Worm (Caenorhabditis elegans) whole organism, L4 larva: ENCODE data around the gene lin-3.

ENCODE experiments used
- F10B5.3 ChIP-seq: sonication (generic microtip); optimal IDR thresholded peaks from 2 replicates; lab custom pipeline; 2016; ENCODE audit warnings: mild to moderate bottlenecking, missing genetic modification characterization, missing compliant biosample characterization
- F26F4.8 ChIP-seq: fragments of 200-800 bp; sonication (Bioruptor generic); conservative IDR thresholded peaks from 2 replicates; pipeline ENCODE4 v1.3.6; 2022; ENCODE audit warnings: missing genetic modification characterization, missing compliant biosample characterization
- F49E8.2 ChIP-seq: sonication (generic microtip); optimal IDR thresholded peaks from 2 replicates; lab custom pipeline; 2016; ENCODE audit warnings: missing compliant biosample characterization, mild to moderate bottlenecking, missing genetic modification characterization, borderline replicate concordance
- R02D3.7 ChIP-seq: fragments of 150-350 bp; sonication (generic microtip); optimal IDR thresholded peaks from 3 replicates; lab custom pipeline; 2014; ENCODE audit warnings: missing biosample characterization, missing genetic modification characterization
- Y48G9A.11 ChIP-seq: fragments of 200-800 bp; sonication (Bioruptor generic); IDR thresholded peaks from 2 replicates; pipeline ENCODE4 v1.3.6; 2022; ENCODE audit warnings: missing genetic modification reagents, missing genetic modification characterization, missing compliant biosample characterization
- Y5F2A.4 ChIP-seq: fragments of 200-800 bp; sonication (Bioruptor generic); optimal IDR thresholded peaks from 2 replicates; lab custom pipeline; 2018; ENCODE audit warnings: mild to moderate bottlenecking, missing genetic modification characterization, missing compliant biosample characterization
- Y75B8A.6 ChIP-seq: fragments of 200-800 bp; sonication (Bioruptor generic); IDR thresholded peaks from 2 replicates; pipeline ENCODE4 v1.3.6; 2022; ENCODE audit warnings: missing genetic modification reagents, missing genetic modification characterization, missing compliant biosample characterization
- aha-1 ChIP-seq: fragments of 150-350 bp; peaks from one replicate; lab custom pipeline; 2014; ENCODE audit warnings: missing biosample characterization, missing genetic modification characterization
- ama-1 ChIP-seq: fragments of 150-350 bp; optimal IDR thresholded peaks from 2 replicates; lab custom pipeline; 2014; ENCODE audit warnings: inconsistent platforms, mixed read lengths
- ceh-20 ChIP-seq: fragments of 200-800 bp; sonication (Bioruptor generic); IDR thresholded peaks from 2 replicates; pipeline ENCODE4 v1.3.6; 2022; ENCODE audit warnings: missing genetic modification reagents, missing genetic modification characterization, missing compliant biosample characterization
- ceh-44 ChIP-seq: fragments of 200-800 bp; sonication (Bioruptor generic); IDR thresholded peaks from 2 replicates; pipeline ENCODE4 v1.3.6; 2022; ENCODE audit warnings: missing genetic modification reagents, missing genetic modification characterization, missing compliant biosample characterization
- ceh-62 ChIP-seq: sonication (generic microtip); optimal IDR thresholded peaks from 2 replicates; lab custom pipeline; 2017; ENCODE audit warnings: missing biosample characterization, missing genetic modification characterization
- ces-1 ChIP-seq: fragments of 150-350 bp; sonication (generic microtip); optimal IDR thresholded peaks from 4 replicates; lab custom pipeline; 2014; ENCODE audit warnings: missing biosample characterization, missing genetic modification reagents, missing genetic modification characterization
- daf-16 ChIP-seq, 3 experiments: sonication (generic microtip); optimal IDR thresholded peaks; 2 replicates each; lab custom pipeline; 2016 to 2017; ENCODE audit warnings: missing genetic modification characterization in 3 of 3, missing genetic modification reagents in 3 of 3, mild to moderate bottlenecking in 2 of 3, missing compliant biosample characterization in 2 of 3, missing biosample characterization in 1 of 3, moderate library complexity in 1 of 3
- dmd-6 ChIP-seq: fragments of 200-800 bp; sonication (Bioruptor generic); IDR thresholded peaks from 2 replicates; pipeline ENCODE4 v1.3.6; 2022; ENCODE audit warnings: missing genetic modification reagents, missing genetic modification characterization, missing compliant biosample characterization
- egl-27 ChIP-seq: sonication (generic microtip); optimal IDR thresholded peaks from 3 replicates; lab custom pipeline; 2017; ENCODE audit warnings: missing biosample characterization, missing genetic modification reagents, missing genetic modification characterization
- fos-1 ChIP-seq: fragments of 150-350 bp; optimal IDR thresholded peaks from 2 replicates; lab custom pipeline; 2014; ENCODE audit warnings: missing biosample characterization, missing genetic modification characterization
- hlh-11 ChIP-seq: fragments of 200-800 bp; sonication (Bioruptor generic); optimal IDR thresholded peaks from 2 replicates; lab custom pipeline; 2018; ENCODE audit warnings: mild to moderate bottlenecking, missing genetic modification characterization, missing compliant biosample characterization
- hlh-30 ChIP-seq: sonication (generic microtip); optimal IDR thresholded peaks from 2 replicates; lab custom pipeline; 2017; ENCODE audit warnings: antibody characterized with exemption, mild to moderate bottlenecking, missing genetic modification characterization, missing compliant biosample characterization; ENCODE audit not compliant: insufficient read depth
- lin-39 ChIP-seq: fragments of 150-350 bp; optimal IDR thresholded peaks from 2 replicates; lab custom pipeline; 2014; ENCODE audit warnings: missing biosample characterization, missing genetic modification reagents, missing genetic modification characterization
- lir-3 ChIP-seq: sonication (generic microtip); optimal IDR thresholded peaks from 2 replicates; lab custom pipeline; 2016; ENCODE audit warnings: mild to moderate bottlenecking, missing genetic modification characterization, missing compliant biosample characterization
- lsy-2 ChIP-seq, 2 experiments: fragments of 150-350 bp in 1 of 2; sonication (generic microtip) in 1 of 2; optimal IDR thresholded peaks; 2 replicates each; lab custom pipeline; 2014 to 2017; ENCODE audit warnings: missing biosample characterization in 2 of 2, missing genetic modification characterization in 2 of 2
- madf-9 ChIP-seq: fragments of 200-800 bp; sonication (Bioruptor generic); conservative IDR thresholded peaks from 2 replicates; pipeline ENCODE4 v1.3.6; 2022; ENCODE audit warnings: missing genetic modification reagents, missing genetic modification characterization, missing compliant biosample characterization
- mdl-1 ChIP-seq, 2 experiments: fragments of 150-350 bp in 1 of 2; sonication (generic microtip) in 1 of 2; optimal IDR thresholded peaks; 2 replicates each; lab custom pipeline; 2014 to 2017; ENCODE audit warnings: missing biosample characterization in 2 of 2, missing genetic modification characterization in 2 of 2
- mxl-3 ChIP-seq: fragments of 200-800 bp; sonication (Bioruptor generic); optimal IDR thresholded peaks from 2 replicates; lab custom pipeline; 2018; ENCODE audit warnings: mild to moderate bottlenecking, missing genetic modification characterization, missing compliant biosample characterization
- nhr-10 ChIP-seq: fragments of 150-350 bp; optimal IDR thresholded peaks from 2 replicates; lab custom pipeline; 2014; ENCODE audit warnings: missing biosample characterization, missing genetic modification characterization
- nhr-102 ChIP-seq: sonication (generic microtip); optimal IDR thresholded peaks from 2 replicates; lab custom pipeline; 2016; ENCODE audit warnings: mild to moderate bottlenecking, missing genetic modification characterization, moderate library complexity, missing compliant biosample characterization
- nhr-28 ChIP-seq: fragments of 150-350 bp; optimal IDR thresholded peaks from 2 replicates; lab custom pipeline; 2014; ENCODE audit warnings: missing biosample characterization, missing genetic modification characterization
- nhr-6 ChIP-seq: fragments of 150-350 bp; optimal IDR thresholded peaks from 2 replicates; lab custom pipeline; 2014; ENCODE audit warnings: missing biosample characterization, missing genetic modification characterization
- nhr-76 ChIP-seq: fragments of 150-350 bp; optimal IDR thresholded peaks from 2 replicates; lab custom pipeline; 2014; ENCODE audit warnings: missing biosample characterization, missing genetic modification characterization
- pqm-1 ChIP-seq: sonication (generic microtip); optimal IDR thresholded peaks from 2 replicates; lab custom pipeline; 2017; ENCODE audit warnings: missing biosample characterization, missing genetic modification characterization
- sdz-12 ChIP-seq: fragments of 200-800 bp; sonication (Bioruptor generic); optimal IDR thresholded peaks from 2 replicates; lab custom pipeline; 2018; ENCODE audit warnings: mild to moderate bottlenecking, missing genetic modification characterization, missing compliant biosample characterization
- snpc-1.2 ChIP-seq: fragments of 200-800 bp; sonication (Bioruptor generic); IDR thresholded peaks from 2 replicates; pipeline ENCODE4 v1.3.6; 2022; ENCODE audit warnings: missing genetic modification reagents, missing genetic modification characterization, missing compliant biosample characterization
- spr-1 ChIP-seq: sonication (generic microtip); optimal IDR thresholded peaks from 2 replicates; lab custom pipeline; 2016; ENCODE audit warnings: mild to moderate bottlenecking, missing genetic modification characterization, missing compliant biosample characterization
- tra-1 ChIP-seq: fragments of 200-800 bp; sonication (Bioruptor generic); IDR thresholded peaks from 2 replicates; pipeline ENCODE4 v1.3.6; 2022; ENCODE audit warnings: missing genetic modification reagents, missing genetic modification characterization, missing compliant biosample characterization
- unc-39 ChIP-seq: sonication (generic microtip); optimal IDR thresholded peaks from 2 replicates; lab custom pipeline; 2017; ENCODE audit warnings: missing biosample characterization, missing genetic modification characterization
- unc-62 ChIP-seq, 3 experiments: fragments of 150-350 bp in 1 of 3; sonication (generic microtip); optimal IDR thresholded peaks in 2 of 3; peaks in 1 of 3; 1 replicate in 1 of 3; 2 replicates in 2 of 3; lab custom pipeline; 2014 to 2017; ENCODE audit warnings: missing biosample characterization in 3 of 3, missing genetic modification characterization in 3 of 3, missing genetic modification reagents in 3 of 3, missing genotype in 1 of 3
- zip-11 ChIP-seq: fragments of 200-800 bp; sonication (Bioruptor generic); IDR thresholded peaks from 2 replicates; pipeline ENCODE4 v1.3.6; 2022; ENCODE audit warnings: missing genetic modification characterization, missing compliant biosample characterization
- zip-2 ChIP-seq: fragments of 150-350 bp; optimal IDR thresholded peaks from 2 replicates; lab custom pipeline; 2014; ENCODE audit warnings: missing biosample characterization, missing genetic modification characterization

lin-3 gene

DNA sequence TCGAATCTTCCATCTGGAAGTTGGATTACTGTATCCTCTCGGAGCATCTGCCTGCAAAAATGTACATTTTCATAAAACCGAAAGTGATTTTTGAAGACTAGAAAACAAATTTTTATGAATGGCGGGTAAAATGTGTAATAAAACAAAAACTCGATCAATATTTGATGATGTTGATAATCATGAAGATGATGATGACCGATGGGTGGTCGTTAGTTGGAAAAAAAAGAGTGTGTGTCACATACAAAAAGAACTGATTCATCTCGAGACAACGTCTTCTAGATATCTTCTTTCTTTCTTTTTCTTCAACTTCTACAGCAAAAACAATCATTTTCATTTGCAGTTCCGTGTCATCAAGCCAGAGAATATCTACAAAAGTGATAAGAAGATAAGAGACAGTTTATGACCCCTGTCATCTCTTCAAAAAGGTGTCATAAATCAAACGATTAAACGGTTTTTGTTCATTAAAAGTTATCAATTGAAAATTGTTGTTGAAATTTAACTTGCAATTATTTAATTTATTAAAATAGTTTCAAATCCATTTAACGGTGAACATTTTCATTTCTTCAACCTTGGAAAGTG, 38.5 kb downstream of the lin-3 start, which contains the start of gene bcc-1 (continued):
- no peak for TF ChIP-seq lin-39 (tag; lab: Kevin White, UChicago)
- TF ChIP-seq dmd-6 (GFP tag; lab: Robert Waterston, UW) = no peak
- peak; percentile 27 for TF ChIP-seq mxl-3 (GFP tag; lab: Kevin White, UChicago)
- TF ChIP-seq madf-9 = no peak
- no peak for TF ChIP-seq zip-2 (tag; lab: Kevin White, UChicago)
- TF ChIP-seq Y5F2A.4 (GFP tag; lab: Kevin White, UChicago) = no peak
- no peak for TF ChIP-seq Y48G9A.11
- TF ChIP-seq nhr-10 (tag; lab: Kevin White, UChicago) = no peak
- TF ChIP-seq unc-39 (tag; lab: Kevin White, UChicago) = no peak
- TF ChIP-seq ceh-20 (GFP tag; lab: Robert Waterston, UW) = peak; percentile 78; the same call in 1 of the 2 replicates
- 0 out of 2 replicates have a peak, but pooled peaks have one; percentile 38 for TF ChIP-seq tra-1 (GFP tag; lab: Robert Waterston, UW)
- TF ChIP-seq F10B5.3 (tag; lab: Kevin White, UChicago) = no peak
- TF ChIP-seq nhr-6 (tag; lab: Kevin White, UChicago) = no peak
- no peak for TF ChIP-seq ceh-44
- no peak for TF ChIP-seq spr-1 (tag; lab: Kevin White, UChicago)
- TF ChIP-seq nhr-76 (tag; lab: Kevin White, UChicago) = no peak
- no peak for TF ChIP-seq egl-27 (tag; lab: Kevin White, UChicago)
- TF ChIP-seq mdl-1 (tag; optimal IDR thresholded peaks at IDR 0.05; lab: Kevin White, UChicago) = peak in 1 of 2 experiments; percentile 53
- no peak for TF ChIP-seq ama-1 (lab: Kevin White, UChicago)
- no peak for TF ChIP-seq daf-16 (GFP tag; optimal IDR thresholded peaks at IDR 0.05; lab: Kevin White, UChicago)
- no peak for TF ChIP-seq daf-16 (tag; optimal IDR thresholded peaks at IDR 0.05; lab: Kevin White, UChicago)
- no peak for TF ChIP-seq R02D3.7 (tag; lab: Kevin White, UChicago)
- no peak for TF ChIP-seq ces-1 (GFP tag; lab: Kevin White, UChicago)
- TF ChIP-seq nhr-102 = no peak
- peak in 1 of 2 experiments; percentile 41 for TF ChIP-seq lsy-2 (tag; optimal IDR thresholded peaks at IDR 0.05; lab: Kevin White, UChicago)
- no peak for TF ChIP-seq snpc-1.2 (GFP tag; lab: Robert Waterston, UW)
- TF ChIP-seq pqm-1 (tag; lab: Kevin White, UChicago) = no peak
- no peak for TF ChIP-seq fos-1 (tag; lab: Kevin White, UChicago)
- TF ChIP-seq unc-62 (GFP tag; optimal IDR thresholded peaks at IDR 0.05 in 1 of 2; lab: Kevin White, UChicago) = peak in 1 of 2 experiments; percentile 98
- no peak for TF ChIP-seq unc-62 (tag; optimal IDR thresholded peaks at IDR 0.05; lab: Kevin White, UChicago)
- no peak for TF ChIP-seq lir-3
- TF ChIP-seq F26F4.8 = no peak
- peak; percentile 43 for TF ChIP-seq hlh-30 (tag; lab: Kevin White, UChicago)
- TF ChIP-seq sdz-12 = no peak
- TF ChIP-seq hlh-11 (tag; lab: Kevin White, UChicago) = peak; percentile 55
- no peak for TF ChIP-seq ceh-62 (tag; lab: Kevin White, UChicago)
- no peak for TF ChIP-seq Y75B8A.6
- peak; percentile 62 for TF ChIP-seq nhr-28 (tag; lab: Kevin White, UChicago)
- TF ChIP-seq F49E8.2 (tag; lab: Kevin White, UChicago) = no peak
- no peak for TF ChIP-seq zip-11 (GFP tag; lab: Robert Waterston, UW)

DNA sequence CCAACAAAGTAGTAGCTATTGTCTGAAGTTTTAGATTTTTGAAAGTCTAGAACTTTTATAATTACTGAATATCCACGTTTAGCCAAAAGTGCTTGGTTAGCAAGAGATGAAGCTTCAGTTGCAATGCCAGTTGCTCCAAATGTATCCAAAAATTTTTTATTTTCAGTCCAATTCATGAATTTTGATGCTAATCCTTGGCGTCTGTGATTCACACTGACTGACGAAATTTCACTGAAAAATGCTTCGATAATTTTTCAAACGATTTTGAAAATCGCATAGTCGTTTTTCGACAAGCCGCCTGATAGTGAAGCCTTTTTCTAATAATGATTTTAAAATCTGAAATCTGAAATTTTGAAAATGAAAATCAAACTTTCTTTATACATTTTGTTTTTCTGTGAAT, 39.9 kb downstream of the lin-3 start:
- TF ChIP-seq ces-1 (GFP tag; lab: Kevin White, UChicago) = no peak
- TF ChIP-seq aha-1 (tag; lab: Kevin White, UChicago) = peak; percentile 93
- no peak for TF ChIP-seq sdz-12
